Fruit fly (Drosophila melanogaster) whole organism, pupa: ENCODE measurements around the gene shv.

Source experiments
- CG12605 ChIP-seq: fragments of 200-800 bp; sonication (Bioruptor generic); IDR thresholded peaks from 2 replicates; pipeline ENCODE4 v1.3.6; 2022; ENCODE audit warnings: missing biosample characterization, missing genetic modification characterization
- CG13204 ChIP-seq: fragments of 200-800 bp; sonication (Bioruptor generic); optimal IDR thresholded peaks from 2 replicates; lab custom pipeline; 2018; ENCODE audit warnings: missing biosample characterization, mild to moderate bottlenecking, missing genetic modification characterization, moderate library complexity
- Pif1A ChIP-seq: fragments of 200-800 bp; sonication (Bioruptor generic); optimal IDR thresholded peaks from 3 replicates; lab custom pipeline; 2016; ENCODE audit warnings: missing biosample characterization, missing genetic modification characterization
- Pif1B ChIP-seq: fragments of 200-800 bp; sonication (Bioruptor generic); optimal IDR thresholded peaks from 3 replicates; lab custom pipeline; 2016; ENCODE audit warnings: missing biosample characterization, missing genetic modification characterization

DNA sequence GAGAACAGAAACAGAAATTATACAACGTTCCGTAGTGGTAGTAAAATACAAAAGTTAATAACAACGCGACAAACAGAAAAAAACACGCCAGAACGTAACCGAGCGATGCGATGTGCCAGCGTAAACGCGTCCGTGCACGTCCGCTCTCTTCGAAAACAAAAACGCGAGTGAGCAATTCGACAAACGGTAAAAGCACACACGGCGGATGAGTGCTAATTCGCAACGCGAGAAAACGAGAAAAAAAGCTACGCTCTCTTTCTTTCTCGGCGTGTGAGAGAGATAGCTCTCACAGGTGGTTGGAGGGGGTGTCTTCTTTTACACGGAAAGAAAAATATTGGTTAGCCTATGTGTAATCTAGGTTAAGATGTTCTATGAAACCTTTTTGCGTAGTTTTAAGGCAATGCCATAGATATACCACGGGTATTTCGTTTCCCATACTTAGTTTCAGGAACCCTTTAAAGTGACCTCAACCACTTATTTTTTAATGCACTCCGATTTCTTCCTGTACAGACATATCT lies 19.2 kb downstream of the shv start, which contains the start of gene CG4297:
- TF ChIP-seq Pif1B (GFP tag; lab: Kevin White, UChicago): peak; percentile 77
- TF ChIP-seq Pif1A (GFP tag; lab: Kevin White, UChicago): peak; percentile 87
- peak; percentile 67 for TF ChIP-seq CG13204 (GFP tag; lab: Kevin White, UChicago)
- no peak for TF ChIP-seq CG12605
